Fruit fly (Drosophila melanogaster) whole organism, embryonic: ENCODE measurements around the gene POLDIP2.

Experiments used
- ATbp ChIP-seq: fragments of 200-800 bp; sonication (Bioruptor generic); optimal IDR thresholded peaks from 2 replicates; lab custom pipeline; 2017; ENCODE audit warnings: missing biosample characterization, mild to moderate bottlenecking, missing genetic modification characterization, missing genetic modification reagents
- Adf1 ChIP-seq: fragments of 200-800 bp; sonication (Bioruptor generic); IDR thresholded peaks from 2 replicates; pipeline ENCODE4 v1.3.6; 2022; ENCODE audit warnings: missing biosample characterization, missing genetic modification characterization
- Asciz ChIP-seq: fragments of 200-800 bp; sonication (Bioruptor generic); optimal IDR thresholded peaks from 2 replicates; lab custom pipeline; 2017; ENCODE audit warnings: missing biosample characterization, mild to moderate bottlenecking, missing genetic modification characterization, missing genetic modification reagents
- BtbVII ChIP-seq: fragments of 200-800 bp; sonication (Bioruptor generic); optimal IDR thresholded peaks from 3 replicates; lab custom pipeline; 2017; ENCODE audit warnings: missing biosample characterization, mild to moderate bottlenecking, missing genetic modification characterization
- CG10543 ChIP-seq: fragments of 200-800 bp; sonication (Bioruptor generic); optimal IDR thresholded peaks from 3 replicates; lab custom pipeline; 2017; ENCODE audit warnings: missing biosample characterization, mild to moderate bottlenecking, missing genetic modification characterization, moderate library complexity
- CG10959 ChIP-seq: fragments of 200-800 bp; sonication (Bioruptor generic); IDR thresholded peaks from 2 replicates; pipeline ENCODE4 v1.3.6; 2022; ENCODE audit warnings: missing biosample characterization, missing genetic modification characterization
- CG11247 ChIP-seq: fragments of 200-800 bp; sonication (Bioruptor generic); IDR thresholded peaks from 2 replicates; pipeline ENCODE4 v1.3.6; 2022; ENCODE audit warnings: missing biosample characterization, missing genetic modification characterization
- CG12299 ChIP-seq: fragments of 200-800 bp; sonication (Bioruptor generic); optimal IDR thresholded peaks from 2 replicates; lab custom pipeline; 2018; ENCODE audit warnings: missing biosample characterization, mild to moderate bottlenecking, missing genetic modification characterization
- CG12659 ChIP-seq: fragments of 200-800 bp; sonication (Bioruptor generic); optimal IDR thresholded peaks from 3 replicates; lab custom pipeline; 2017; ENCODE audit warnings: mild to moderate bottlenecking, missing biosample characterization, missing genetic modification reagents, missing genetic modification characterization
- CG13123 ChIP-seq: fragments of 200-800 bp; sonication (Bioruptor generic); optimal IDR thresholded peaks from 2 replicates; lab custom pipeline; 2016; ENCODE audit warnings: missing biosample characterization, missing genetic modification characterization
- CG13424 ChIP-seq: fragments of 200-800 bp; sonication (Bioruptor generic); optimal IDR thresholded peaks from 2 replicates; lab custom pipeline; 2019; ENCODE audit warnings: missing biosample characterization, mild to moderate bottlenecking, missing genetic modification characterization, moderate library complexity
- CG14050 ChIP-seq: fragments of 200-800 bp; sonication (Bioruptor generic); IDR thresholded peaks from 3 replicates; pipeline ENCODE4 v1.3.6; 2022; ENCODE audit warnings: missing biosample characterization, missing genetic modification characterization
- CG14667 ChIP-seq: fragments of 200-800 bp; sonication (Bioruptor generic); IDR thresholded peaks from 2 replicates; pipeline ENCODE4 v1.3.6; 2022; ENCODE audit warnings: missing biosample characterization, missing genetic modification characterization
- CG17385 ChIP-seq: fragments of 200-800 bp; sonication (Bioruptor generic); optimal IDR thresholded peaks from 3 replicates; lab custom pipeline; 2018; ENCODE audit warnings: missing biosample characterization, mild to moderate bottlenecking, missing genetic modification characterization
- CG2202 ChIP-seq: fragments of 200-800 bp; sonication (Bioruptor generic); optimal IDR thresholded peaks from 2 replicates; lab custom pipeline; 2018; ENCODE audit warnings: missing biosample characterization, mild to moderate bottlenecking, missing genetic modification characterization
- CG2712 ChIP-seq: fragments of 200-800 bp; optimal IDR thresholded peaks from 3 replicates; lab custom pipeline; 2019; ENCODE audit warnings: missing biosample characterization, mild to moderate bottlenecking, missing genetic modification characterization, moderate library complexity
- CG6683 ChIP-seq: fragments of 200-800 bp; sonication (Bioruptor generic); optimal IDR thresholded peaks from 2 replicates; lab custom pipeline; 2017; ENCODE audit warnings: missing biosample characterization, mild to moderate bottlenecking, missing genetic modification characterization, missing genetic modification reagents
- CG7745 ChIP-seq: fragments of 200-800 bp; sonication (Bioruptor generic); optimal IDR thresholded peaks from 2 replicates; lab custom pipeline; 2018; ENCODE audit warnings: missing biosample characterization, mild to moderate bottlenecking, missing genetic modification characterization, moderate library complexity
- CTCF ChIP-seq: fragments of 200-800 bp; sonication (Bioruptor generic); optimal IDR thresholded peaks from 2 replicates; lab custom pipeline; 2017; ENCODE audit warnings: missing biosample characterization, mild to moderate bottlenecking, missing genetic modification characterization, moderate library complexity
- D ChIP-seq, 2 experiments: fragments of 200-800 bp in 1 of 2; fragments of >200 bp in 1 of 2; sonication (Bioruptor generic) in 1 of 2; optimal IDR thresholded peaks; 2 replicates in 1 of 2; 3 replicates in 1 of 2; lab custom pipeline; 2017; ENCODE audit warnings: mild to moderate bottlenecking in 1 of 2, missing biosample characterization in 1 of 2, missing genetic modification characterization in 1 of 2, missing genetic modification reagents in 1 of 2
- Doc3 ChIP-seq: fragments of 200-800 bp; sonication (Bioruptor generic); IDR thresholded peaks from 3 replicates; pipeline ENCODE4 v1.3.6; 2022; ENCODE audit warnings: missing biosample characterization, missing genetic modification characterization; ENCODE audit not compliant: partially characterized antibody
- Drgx ChIP-seq: fragments of 200-800 bp; sonication (Bioruptor generic); IDR thresholded peaks from 2 replicates; pipeline ENCODE4 v1.3.6; 2022; ENCODE audit warnings: missing biosample characterization, missing genetic modification characterization
- E2f2 ChIP-seq: fragments of 200-800 bp; sonication (Bioruptor generic); IDR thresholded peaks from 2 replicates; pipeline ENCODE4 v1.3.6; 2022; ENCODE audit warnings: missing biosample characterization, missing genetic modification characterization
- Eip74EF ChIP-seq, 2 experiments: fragments of 200-800 bp in 1 of 2; fragments of >200 bp in 1 of 2; sonication (Bioruptor generic) in 1 of 2; optimal IDR thresholded peaks; 2 replicates each; lab custom pipeline; 2017 to 2019; ENCODE audit warnings: missing biosample characterization in 2 of 2, missing genetic modification characterization in 2 of 2, mild to moderate bottlenecking in 1 of 2, moderate library complexity in 1 of 2
- HHEX ChIP-seq: fragments of 200-800 bp; sonication (Bioruptor generic); optimal IDR thresholded peaks from 3 replicates; lab custom pipeline; 2017; ENCODE audit warnings: missing biosample characterization, mild to moderate bottlenecking, missing genetic modification characterization, missing genetic modification reagents
- Hr39 ChIP-seq: fragments of >200 bp; optimal IDR thresholded peaks from 2 replicates; lab custom pipeline; 2017
- Jarid2 ChIP-seq: fragments of 200-800 bp; sonication (Bioruptor generic); optimal IDR thresholded peaks from 3 replicates; lab custom pipeline; 2017; ENCODE audit warnings: mild to moderate bottlenecking, missing biosample characterization, missing genetic modification reagents, missing genetic modification characterization
- NfI ChIP-seq: fragments of 200-800 bp; sonication (Bioruptor generic); optimal IDR thresholded peaks from 3 replicates; lab custom pipeline; 2018; ENCODE audit warnings: missing biosample characterization, mild to moderate bottlenecking, missing genetic modification characterization, moderate library complexity
- Oli ChIP-seq: fragments of 200-800 bp; sonication (Bioruptor generic); optimal IDR thresholded peaks from 2 replicates; lab custom pipeline; 2018; ENCODE audit warnings: missing biosample characterization, mild to moderate bottlenecking, missing genetic modification characterization, moderate library complexity
- Poxn ChIP-seq: fragments of 200-800 bp; sonication (Bioruptor generic); IDR thresholded peaks from 2 replicates; pipeline ENCODE4 v1.3.6; 2022; ENCODE audit warnings: missing biosample characterization, missing genetic modification characterization
- Side ChIP-seq: fragments of 200-800 bp; sonication (Bioruptor generic); optimal IDR thresholded peaks from 2 replicates; lab custom pipeline; 2016; ENCODE audit warnings: missing biosample characterization, missing genetic modification characterization
- Spps ChIP-seq: fragments of 200-800 bp; sonication (Bioruptor generic); optimal IDR thresholded peaks from 2 replicates; lab custom pipeline; 2018; ENCODE audit warnings: missing biosample characterization, mild to moderate bottlenecking, missing genetic modification characterization
- Sry-δ ChIP-seq: fragments of 200-800 bp; sonication (Bioruptor generic); optimal IDR thresholded peaks from 2 replicates; lab custom pipeline; 2016; ENCODE audit warnings: missing biosample characterization, missing genetic modification characterization
- Taf1 ChIP-seq: fragments of 200-800 bp; sonication (Bioruptor generic); IDR thresholded peaks from 2 replicates; pipeline ENCODE4 v1.3.6; 2022; ENCODE audit warnings: missing biosample characterization, missing genetic modification characterization
- crc ChIP-seq: fragments of 200-800 bp; sonication (Bioruptor generic); optimal IDR thresholded peaks from 2 replicates; lab custom pipeline; 2016; ENCODE audit warnings: missing biosample characterization, missing genetic modification characterization
- dm ChIP-seq: fragments of 200-800 bp; sonication (Bioruptor generic); optimal IDR thresholded peaks from 3 replicates; lab custom pipeline; 2016; ENCODE audit warnings: missing biosample characterization, missing genetic modification characterization
- dysf ChIP-seq: fragments of 200-800 bp; sonication (Bioruptor generic); IDR thresholded peaks from 3 replicates; pipeline ENCODE4 v1.3.6; 2022; ENCODE audit warnings: missing biosample characterization, missing genetic modification characterization
- exex ChIP-seq: fragments of 200-800 bp; sonication (Bioruptor generic); optimal IDR thresholded peaks from 4 replicates; lab custom pipeline; 2018; ENCODE audit warnings: missing biosample characterization, mild to moderate bottlenecking, missing genetic modification characterization, moderate library complexity
- fd3F ChIP-seq: fragments of 200-800 bp; sonication (Bioruptor generic); optimal IDR thresholded peaks from 2 replicates; lab custom pipeline; 2018; ENCODE audit warnings: missing biosample characterization, mild to moderate bottlenecking, missing genetic modification characterization, moderate library complexity
- hth ChIP-seq: fragments of >200 bp; optimal IDR thresholded peaks from 2 replicates; lab custom pipeline; 2017; ENCODE audit warnings: inconsistent platforms
- jing ChIP-seq: fragments of 200-800 bp; sonication (Bioruptor generic); optimal IDR thresholded peaks from 2 replicates; lab custom pipeline; 2018; ENCODE audit warnings: missing biosample characterization, mild to moderate bottlenecking, missing genetic modification characterization
- ken ChIP-seq: fragments of 200-800 bp; sonication (Bioruptor generic); IDR thresholded peaks from 3 replicates; pipeline ENCODE4 v1.3.6; 2022; ENCODE audit warnings: missing biosample characterization, missing genetic modification characterization
- pan ChIP-seq, 4 experiments: fragments of >200 bp in 3 of 4; fragments of 200-800 bp in 1 of 4; sonication (Bioruptor generic) in 1 of 4; optimal IDR thresholded peaks in 3 of 4; IDR thresholded peaks in 1 of 4; 2 replicates each; pipeline versions ENCODE4 v1.3.6 to Lab custom; 2017 to 2022; ENCODE audit warnings: missing biosample characterization in 2 of 4, missing genetic modification characterization in 2 of 4, mixed read lengths in 1 of 4
- peb ChIP-seq: fragments of 200-800 bp; sonication (Bioruptor generic); IDR thresholded peaks from 2 replicates; pipeline ENCODE4 v1.3.6; 2022; ENCODE audit warnings: missing biosample characterization, missing genetic modification characterization
- repo ChIP-seq: fragments of 200-800 bp; sonication (Bioruptor generic); optimal IDR thresholded peaks from 2 replicates; lab custom pipeline; 2016; ENCODE audit warnings: missing biosample characterization, missing genetic modification characterization
- run ChIP-seq: fragments of 200-800 bp; sonication (Bioruptor generic); optimal IDR thresholded peaks from 3 replicates; lab custom pipeline; 2018; ENCODE audit warnings: missing biosample characterization, mild to moderate bottlenecking, missing genetic modification characterization
- sc ChIP-seq, 3 experiments: fragments of >200 bp in 2 of 3; fragments of 200-800 bp in 1 of 3; sonication (Bioruptor generic) in 1 of 3; optimal IDR thresholded peaks; 2 replicates in 2 of 3; 3 replicates in 1 of 3; lab custom pipeline; 2017; ENCODE audit warnings: mild to moderate bottlenecking in 1 of 3, missing biosample characterization in 1 of 3, missing genetic modification characterization in 1 of 3, missing genetic modification reagents in 1 of 3
- slou ChIP-seq: fragments of 200-800 bp; sonication (Bioruptor generic); optimal IDR thresholded peaks from 3 replicates; lab custom pipeline; 2016; ENCODE audit warnings: missing biosample characterization, missing genetic modification characterization
- tap ChIP-seq: fragments of 200-800 bp; optimal IDR thresholded peaks from 3 replicates; lab custom pipeline; 2019; ENCODE audit warnings: missing biosample characterization, mild to moderate bottlenecking, missing genetic modification characterization, moderate library complexity
- usp ChIP-seq: fragments of >200 bp; optimal IDR thresholded peaks from 2 replicates; lab custom pipeline; 2017; ENCODE audit warnings: missing biosample characterization, missing genetic modification characterization

Gene POLDIP2

DNA sequence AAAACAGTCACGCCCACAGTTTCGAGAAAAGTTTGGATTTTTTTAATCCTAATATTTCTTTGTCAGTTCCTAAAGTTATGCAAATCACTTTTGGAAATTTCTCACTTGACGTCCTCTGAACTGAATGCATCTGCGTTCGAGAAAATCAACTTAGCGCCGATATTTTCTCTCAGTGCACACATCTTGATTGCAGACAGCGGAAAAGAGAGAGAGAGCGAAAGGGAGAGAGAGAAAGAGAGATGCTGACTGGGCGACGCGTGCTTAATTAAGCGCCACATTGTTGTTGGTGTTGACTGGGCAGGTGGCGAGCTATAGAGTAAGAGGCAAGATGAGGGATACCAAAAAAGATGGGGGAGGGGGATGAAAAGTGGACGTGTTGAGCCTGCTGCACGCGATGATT is 51.0 kb downstream of the POLDIP2 start (continued):
- TF ChIP-seq Sry-δ (no peak), crc (GFP tag; lab: Kevin White, UChicago) (peak; percentile 19), CG12299 (no peak), CG13424 (tag; lab: Kevin White, UChicago) (peak; percentile 54), CG10543 (no peak), peb (GFP tag; lab: Robert Waterston, UW) (no peak), CG2712 (tag; lab: Kevin White, UChicago) (peak; percentile 58), Poxn (GFP tag; lab: Robert Waterston, UW) (no peak), usp (GFP tag; lab: Kevin White, UChicago) (no peak), hth (lab: Kevin White, UChicago) (no peak), Adf1 (GFP tag; lab: Robert Waterston, UW) (no peak), CG13123 (GFP tag; lab: Kevin White, UChicago) (no peak), Hr39 (no peak), CG10959 (GFP tag; lab: Robert Waterston, UW) (no peak), D (optimal IDR thresholded peaks at IDR 0.05; lab: Kevin White, UChicago) (no peak), D (GFP tag; optimal IDR thresholded peaks at IDR 0.05; lab: Kevin White, UChicago) (peak; percentile 60), CTCF (GFP tag; lab: Kevin White, UChicago) (no peak), CG6683 (GFP tag; lab: Kevin White, UChicago) (no peak), CG17385 (GFP tag; lab: Kevin White, UChicago) (peak; percentile 28), CG7745 (tag; lab: Kevin White, UChicago) (peak; percentile 85), ken (peak; percentile 60; the same call in 1 of the 3 replicates), Oli (tag; lab: Kevin White, UChicago) (peak; percentile 67), CG14667 (no peak), slou (GFP tag; lab: Kevin White, UChicago) (no peak), CG2202 (tag; lab: Kevin White, UChicago) (peak; percentile 36), CG12659 (GFP tag; lab: Kevin White, UChicago) (peak; percentile 42), run (tag; lab: Kevin White, UChicago) (no peak), Side (GFP tag; lab: Kevin White, UChicago) (peak; percentile 44), dysf (GFP tag; lab: Robert Waterston, UW) (peak; percentile 60; the same call in 2 of the 3 replicates), repo (GFP tag; lab: Kevin White, UChicago) (peak; percentile 40), HHEX (GFP tag; lab: Kevin White, UChicago) (peak; percentile 30), Asciz (GFP tag; lab: Kevin White, UChicago) (peak; percentile 10), sc (optimal IDR thresholded peaks at IDR 0.05; lab: Kevin White, UChicago) (no peak), sc (GFP tag; optimal IDR thresholded peaks at IDR 0.05; lab: Kevin White, UChicago) (peak; percentile 20), E2f2 (no peak), dm (no peak), BtbVII (no peak), Spps (peak; percentile 17), CG11247 (GFP tag; lab: Robert Waterston, UW) (no peak), exex (tag; lab: Kevin White, UChicago) (no peak), fd3F (GFP tag; lab: Kevin White, UChicago) (peak; percentile 33), jing (GFP tag; lab: Kevin White, UChicago) (peak; percentile 29), Drgx (GFP tag; lab: Robert Waterston, UW) (peak; percentile 51), Doc3 (GFP tag; lab: Robert Waterston, UW) (no peak), Taf1 (no peak), CG14050 (GFP tag; lab: Robert Waterston, UW) (peak; percentile 9; the same call in 1 of the 3 replicates), Eip74EF (GFP tag; optimal IDR thresholded peaks at IDR 0.05; lab: Kevin White, UChicago) (peak in 1 of 2 experiments; percentile 23), Jarid2 (GFP tag; lab: Kevin White, UChicago) (peak; percentile 19), NfI (GFP tag; lab: Kevin White, UChicago) (peak; percentile 53), tap (peak; percentile 60), pan (optimal IDR thresholded peaks at IDR 0.05; lab: Kevin White, UChicago) (no peak), pan (GFP tag; optimal IDR thresholded peaks at IDR 0.05 in 1 of 2, IDR thresholded peaks at IDR 0.05 in 1 of 2) (peak in 1 of 2 experiments; percentile 66), ATbp (GFP tag; lab: Kevin White, UChicago) (peak; percentile 67)
